Fruit fly (Drosophila melanogaster) S2 (cell line): ENCODE results near the gene Nup160.

Experiments used
- CG8478 ChIP-seq: fragments of >200 bp; optimal IDR thresholded peaks from 2 replicates; lab custom pipeline; 2018
- CTCF ChIP-seq, 2 experiments: fragments of >200 bp; optimal IDR thresholded peaks; 2 replicates each; lab custom pipeline; 2018

DNA sequence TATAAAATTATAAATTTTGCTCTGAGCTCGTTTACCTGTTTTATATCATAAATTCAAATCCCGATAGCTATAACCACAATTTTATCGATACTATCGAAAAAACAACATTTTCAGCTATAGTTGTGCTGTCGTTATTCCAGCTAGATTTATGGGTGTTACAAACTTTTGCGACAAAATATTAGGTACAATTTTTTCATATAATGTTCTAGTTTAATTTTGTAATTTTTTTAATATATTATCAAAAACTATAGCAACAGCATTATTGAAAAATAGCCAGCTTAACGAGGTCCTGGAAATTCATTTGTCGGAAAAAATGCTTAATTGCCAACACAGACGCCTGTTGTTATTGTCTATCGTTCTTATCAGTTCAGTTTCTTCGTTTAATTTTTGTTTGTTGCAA lies 32.5 kb upstream of the Nup160 start, which contains the start of gene Wdr59:
- no peak for TF ChIP-seq CG8478
- TF ChIP-seq CTCF (optimal IDR thresholded peaks at IDR 0.05; lab: Kevin White, UChicago): no peak
